Fruit fly (Drosophila melanogaster) whole organism, adult: ENCODE measurements around the gene Tmtc1.

Source experiments
- CG12768 ChIP-seq: fragments of 200-800 bp; sonication (Bioruptor generic); optimal IDR thresholded peaks from 2 replicates; lab custom pipeline; 2017; ENCODE audit warnings: missing biosample characterization, missing genetic modification characterization, mild to moderate bottlenecking, moderate library complexity, missing genetic modification reagents
- CG7101 ChIP-seq: fragments of 200-800 bp; sonication (Bioruptor generic); optimal IDR thresholded peaks from 2 replicates; lab custom pipeline; 2018; ENCODE audit warnings: missing biosample characterization, mild to moderate bottlenecking, missing genetic modification characterization, moderate library complexity
- Crg-1 ChIP-seq: fragments of 200-800 bp; sonication (Bioruptor generic); optimal IDR thresholded peaks from 2 replicates; lab custom pipeline; 2016; ENCODE audit warnings: missing biosample characterization, missing genetic modification characterization

DNA sequence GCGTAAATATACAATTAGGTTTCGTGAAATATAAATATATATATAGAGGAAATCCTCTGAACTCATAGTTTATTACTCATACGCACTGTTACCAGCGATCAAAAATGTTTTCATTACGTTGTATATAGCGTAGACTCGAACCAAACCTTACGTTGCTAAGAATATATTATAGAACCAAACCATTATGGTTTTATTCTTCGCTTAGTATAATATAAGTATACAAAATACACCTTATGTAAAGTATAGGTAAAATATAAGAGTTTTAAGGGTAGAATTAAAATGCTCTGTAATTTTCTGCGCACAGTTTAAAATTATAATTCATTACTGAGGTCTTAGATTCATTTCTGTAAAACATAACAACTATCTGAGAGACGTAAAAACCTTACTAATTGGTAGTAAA lies 46.9 kb downstream of the Tmtc1 start:
- no peak for TF ChIP-seq CG12768 (GFP tag; lab: Kevin White, UChicago)
- TF ChIP-seq Crg-1 (GFP tag; lab: Kevin White, UChicago) = no peak
- no peak for TF ChIP-seq CG7101 (tag; lab: Kevin White, UChicago)
